Fruit fly (Drosophila melanogaster) whole organism, adult: Measurements from ENCODE around the gene CG46042.

Experiments used
- CG11617 ChIP-seq: fragments of 200-800 bp; sonication (Bioruptor generic); optimal IDR thresholded peaks from 2 replicates; lab custom pipeline; 2017; ENCODE audit warnings: mild to moderate bottlenecking, missing biosample characterization, missing genetic modification reagents, missing genetic modification characterization
- CG14711 ChIP-seq: fragments of 200-800 bp; sonication (Bioruptor generic); optimal IDR thresholded peaks from 2 replicates; lab custom pipeline; 2018; ENCODE audit warnings: missing biosample characterization, mild to moderate bottlenecking, missing genetic modification characterization, moderate library complexity
- CG33017 ChIP-seq: fragments of 200-800 bp; sonication (Bioruptor generic); optimal IDR thresholded peaks from 2 replicates; lab custom pipeline; 2018; ENCODE audit warnings: missing biosample characterization, mild to moderate bottlenecking, missing genetic modification characterization, moderate library complexity
- CG7045 ChIP-seq: fragments of 200-800 bp; sonication (Bioruptor generic); optimal IDR thresholded peaks from 2 replicates; lab custom pipeline; 2017; ENCODE audit warnings: missing biosample characterization, mild to moderate bottlenecking, missing genetic modification characterization
- CG7101 ChIP-seq: fragments of 200-800 bp; sonication (Bioruptor generic); optimal IDR thresholded peaks from 2 replicates; lab custom pipeline; 2018; ENCODE audit warnings: missing biosample characterization, mild to moderate bottlenecking, missing genetic modification characterization, moderate library complexity
- Crg-1 ChIP-seq: fragments of 200-800 bp; sonication (Bioruptor generic); optimal IDR thresholded peaks from 2 replicates; lab custom pipeline; 2016; ENCODE audit warnings: missing biosample characterization, missing genetic modification characterization
- Hr96 ChIP-seq: fragments of 200-800 bp; sonication (Bioruptor generic); optimal IDR thresholded peaks from 2 replicates; lab custom pipeline; 2016; ENCODE audit warnings: missing biosample characterization, missing genetic modification characterization
- Mnt ChIP-seq: fragments of 200-800 bp; sonication (Bioruptor generic); optimal IDR thresholded peaks from 2 replicates; lab custom pipeline; 2016; ENCODE audit warnings: missing biosample characterization, mild to moderate bottlenecking, missing genetic modification characterization
- bab1 ChIP-seq: fragments of 200-800 bp; sonication (Bioruptor generic); optimal IDR thresholded peaks from 3 replicates; lab custom pipeline; 2019; ENCODE audit warnings: missing biosample characterization, mild to moderate bottlenecking, missing genetic modification characterization, moderate library complexity
- kay ChIP-seq: fragments of 200-800 bp; sonication (Bioruptor generic); peaks from one replicate; lab custom pipeline; 2016; ENCODE audit warnings: missing biosample characterization, missing genetic modification characterization, borderline replicate concordance
- ovo ChIP-seq: fragments of 200-800 bp; sonication (Bioruptor generic); optimal IDR thresholded peaks from 2 replicates; lab custom pipeline; 2016; ENCODE audit warnings: missing biosample characterization, missing genetic modification characterization
- tj ChIP-seq: fragments of 200-800 bp; sonication (Bioruptor generic); optimal IDR thresholded peaks from 3 replicates; lab custom pipeline; 2017; ENCODE audit warnings: missing biosample characterization, mild to moderate bottlenecking, missing genetic modification characterization, moderate library complexity

dm6 chr3R:19930913-19931706 lies 11.1 kb downstream of the CG46042 start:
- TF ChIP-seq Crg-1 (GFP tag; lab: Kevin White, UChicago) (no peak), CG33017 (tag; lab: Kevin White, UChicago) (no peak), CG7101 (no peak), kay (no peak), bab1 (GFP tag; lab: Kevin White, UChicago) (no peak), CG11617 (GFP tag; lab: Kevin White, UChicago) (no peak), CG14711 (tag; lab: Kevin White, UChicago) (no peak), tj (GFP tag; lab: Kevin White, UChicago) (no peak), Hr96 (GFP tag; lab: Kevin White, UChicago) (no peak), CG7045 (GFP tag; lab: Kevin White, UChicago) (no peak), ovo (GFP tag; lab: Kevin White, UChicago) (no peak), Mnt (no peak)
